Fruit fly (Drosophila melanogaster): ENCODE results near the gene CG5011.

CG5011 gene

DNA sequence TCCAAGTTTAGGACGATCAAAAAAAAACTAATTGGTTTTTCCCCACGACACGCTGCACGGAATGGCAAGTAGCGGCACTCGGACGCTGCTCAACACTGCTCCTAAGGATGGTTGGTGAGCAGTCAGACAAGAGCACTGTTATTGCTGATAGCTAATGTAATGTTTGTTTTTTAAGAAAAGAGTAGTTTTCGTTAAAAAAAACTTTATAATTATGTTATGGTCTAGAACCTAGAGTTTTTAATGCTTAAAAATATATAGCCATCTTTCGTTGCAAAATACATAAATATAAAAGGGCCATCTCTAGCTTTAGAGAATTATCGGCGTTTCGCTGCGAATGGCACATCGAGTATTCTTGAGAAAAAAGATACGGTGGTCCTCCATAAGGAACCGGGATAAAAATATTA lies 27.8 kb upstream of the CG5011 start, which contains the start of the genes Charon and CG4887 (continued):
- TF ChIP-seq CG10209 (GFP tag; optimal IDR thresholded peaks at IDR 0.05): peak; percentile 75
- peak; percentile 89 for TF ChIP-seq phol (tag; optimal IDR thresholded peaks at IDR 0.05)
- no peak for TF ChIP-seq gem (tag; optimal IDR thresholded peaks at IDR 0.05)
- TF ChIP-seq CG11456 (GFP tag; IDR thresholded peaks at IDR 0.05): peak; percentile 82
- TF ChIP-seq CG17385 (GFP tag; optimal IDR thresholded peaks at IDR 0.05): peak; percentile 80
- TF ChIP-seq trh (GFP tag; optimal IDR thresholded peaks at IDR 0.05): peak; percentile 73
- TF ChIP-seq CG15601 (tag; optimal IDR thresholded peaks at IDR 0.05): peak; percentile 83
- TF ChIP-seq CG8388 (GFP tag; optimal IDR thresholded peaks at IDR 0.05): peak; percentile 71
- TF ChIP-seq shn (GFP tag; optimal IDR thresholded peaks at IDR 0.05): peak; percentile 85
- TF ChIP-seq esg (GFP tag; conservative IDR thresholded peaks at IDR 0.05): peak; percentile 84
- no peak for TF ChIP-seq fd102C (GFP tag; optimal IDR thresholded peaks at IDR 0.05)
- peak; percentile 35 for TF ChIP-seq tup (GFP tag; optimal IDR thresholded peaks at IDR 0.05)
- TF ChIP-seq pnt (GFP tag; optimal IDR thresholded peaks at IDR 0.05): peak; percentile 80
- 0 out of 2 replicates have a peak, but pooled peaks have one; percentile 41 for TF ChIP-seq Doc2 (GFP tag; IDR thresholded peaks at IDR 0.05)
- peak; percentile 72; the same call in 1 of the 3 replicates for TF ChIP-seq H15 (GFP tag; IDR thresholded peaks at IDR 0.05)
- TF ChIP-seq Usf (GFP tag; optimal IDR thresholded peaks at IDR 0.05): peak; percentile 53
- peak; percentile 86 for TF ChIP-seq CG13894 (tag; optimal IDR thresholded peaks at IDR 0.05)
- no peak for TF ChIP-seq aop (GFP tag; IDR thresholded peaks at IDR 0.05)
- TF ChIP-seq Nf-YB (GFP tag; optimal IDR thresholded peaks at IDR 0.05): no peak
- TF ChIP-seq Neu2 (GFP tag; optimal IDR thresholded peaks at IDR 0.05; ENCODE audit: borderline replicate concordance): peak; percentile 49
- TF ChIP-seq CG11398 (GFP tag; optimal IDR thresholded peaks at IDR 0.05): peak; percentile 67
- TF ChIP-seq CG10654 (GFP tag; optimal IDR thresholded peaks at IDR 0.05): peak; percentile 85
- no peak for TF ChIP-seq CG16779 (GFP tag; IDR thresholded peaks at IDR 0.05)
- TF ChIP-seq fru (optimal IDR thresholded peaks at IDR 0.05): no peak
- TF ChIP-seq gro (GFP tag; optimal IDR thresholded peaks at IDR 0.05): peak; percentile 83
- peak; percentile 88 for TF ChIP-seq Max (GFP tag; optimal IDR thresholded peaks at IDR 0.05)
- TF ChIP-seq PHDP (tag; optimal IDR thresholded peaks at IDR 0.05): no peak
- TF ChIP-seq HLHmδ (GFP tag; optimal IDR thresholded peaks at IDR 0.05): no peak
- no peak for TF ChIP-seq Asciz (GFP tag; optimal IDR thresholded peaks at IDR 0.05)
- TF ChIP-seq CG1647 (GFP tag; optimal IDR thresholded peaks at IDR 0.05): peak; percentile 76
- TF ChIP-seq ERR (GFP tag; optimal IDR thresholded peaks at IDR 0.05): peak; percentile 67
- peak; percentile 68 for TF ChIP-seq zen (tag; optimal IDR thresholded peaks at IDR 0.05)
- no peak for TF ChIP-seq CG31441 (GFP tag; IDR thresholded peaks at IDR 0.05)
- TF ChIP-seq CG6175 (GFP tag; IDR thresholded peaks at IDR 0.05): peak; percentile 69; the same call in 2 of the 3 replicates
- TF ChIP-seq CG9215 (GFP tag; IDR thresholded peaks at IDR 0.05): peak; percentile 88
- TF ChIP-seq Doc3 (GFP tag; IDR thresholded peaks at IDR 0.05; ENCODE audit: partially characterized antibody): peak; percentile 65; the same call in 2 of the 3 replicates
- peak; percentile 89 for TF ChIP-seq CG9817 (tag; optimal IDR thresholded peaks at IDR 0.05)
- TF ChIP-seq CG4328 (GFP tag; optimal IDR thresholded peaks at IDR 0.05): peak; percentile 79
- no peak for TF ChIP-seq ash1 (GFP tag; optimal IDR thresholded peaks at IDR 0.05)
- TF ChIP-seq sens (GFP tag): peak; percentile 97
- TF ChIP-seq Scr (GFP tag; IDR thresholded peaks at IDR 0.05; ENCODE audit: partially characterized antibody): peak; percentile 82
- peak; percentile 83 for TF ChIP-seq Gug (GFP tag; IDR thresholded peaks at IDR 0.05)
- no peak for TF ChIP-seq hb (GFP tag; IDR thresholded peaks at IDR 0.05; ENCODE audit: partially characterized antibody)
- TF ChIP-seq Bdp1 (GFP tag; optimal IDR thresholded peaks at IDR 0.05): peak; percentile 71
- TF ChIP-seq Antp (GFP tag; optimal IDR thresholded peaks at IDR 0.05): peak; percentile 81
- TF ChIP-seq Lim3 (GFP tag; IDR thresholded peaks at IDR 0.05): no peak
- TF ChIP-seq CrebB (tag; optimal IDR thresholded peaks at IDR 0.05): peak; percentile 52
- peak; percentile 92 for TF ChIP-seq CG3847 (GFP tag; IDR thresholded peaks at IDR 0.05)
- TF ChIP-seq dpn (GFP tag; optimal IDR thresholded peaks at IDR 0.05): peak; percentile 87 to 88
- peak; percentile 79 for TF ChIP-seq Fer2 (tag; optimal IDR thresholded peaks at IDR 0.05)
- TF ChIP-seq Meics (GFP tag; optimal IDR thresholded peaks at IDR 0.05): peak; percentile 75

Measured in whole organism, embryonic.